Worm (Caenorhabditis elegans) whole organism, mixed stage, embryonic: ENCODE measurements around the gene Y54G2A.7.

Experiments
- bed-3 ChIP-seq: fragments of 200-800 bp; sonication (Bioruptor generic); optimal IDR thresholded peaks from 3 replicates; lab custom pipeline; 2018; ENCODE audit warnings: mild to moderate bottlenecking, missing genetic modification characterization, moderate library complexity, missing compliant biosample characterization
- blmp-1 ChIP-seq: fragments of 150-350 bp; optimal IDR thresholded peaks from 2 replicates; lab custom pipeline; 2014; ENCODE audit warnings: missing biosample characterization, missing genetic modification characterization
- ceh-43 ChIP-seq: fragments of 200-800 bp; sonication (Bioruptor generic); optimal IDR thresholded peaks from 2 replicates; lab custom pipeline; 2018; ENCODE audit warnings: mild to moderate bottlenecking, missing genetic modification characterization, moderate library complexity, missing compliant biosample characterization
- ceh-83 ChIP-seq: fragments of 200-800 bp; sonication (Bioruptor generic); optimal IDR thresholded peaks from 2 replicates; lab custom pipeline; 2018; ENCODE audit warnings: mild to moderate bottlenecking, missing genetic modification characterization, missing compliant biosample characterization
- ces-1 ChIP-seq: fragments of 150-350 bp; optimal IDR thresholded peaks from 2 replicates; lab custom pipeline; 2014; ENCODE audit warnings: missing biosample characterization, missing genetic modification reagents, missing genetic modification characterization
- cnd-1 ChIP-seq: fragments of 200-800 bp; sonication (Bioruptor generic); optimal IDR thresholded peaks from 2 replicates; lab custom pipeline; 2018; ENCODE audit warnings: mild to moderate bottlenecking, missing genetic modification characterization, missing compliant biosample characterization
- elt-3 ChIP-seq: fragments of 150-350 bp; optimal IDR thresholded peaks from 2 replicates; lab custom pipeline; 2014; ENCODE audit warnings: missing biosample characterization, missing genetic modification characterization
- ham-2 ChIP-seq: fragments of 200-800 bp; sonication (Bioruptor generic); optimal IDR thresholded peaks from 2 replicates; lab custom pipeline; 2018; ENCODE audit warnings: mild to moderate bottlenecking, missing genetic modification characterization, missing compliant biosample characterization
- lsy-2 ChIP-seq: fragments of 150-350 bp; optimal IDR thresholded peaks from 2 replicates; lab custom pipeline; 2014; ENCODE audit warnings: missing biosample characterization, missing genetic modification characterization
- mep-1 ChIP-seq: fragments of 150-350 bp; optimal IDR thresholded peaks from 2 replicates; lab custom pipeline; 2017; ENCODE audit warnings: missing biosample characterization, missing genetic modification reagents, missing genetic modification characterization, inconsistent platforms
- nhr-12 ChIP-seq: fragments of 150-350 bp; optimal IDR thresholded peaks from 2 replicates; lab custom pipeline; 2014; ENCODE audit warnings: missing biosample characterization, missing genetic modification characterization
- nhr-2 ChIP-seq: fragments of 150-350 bp; optimal IDR thresholded peaks from 2 replicates; lab custom pipeline; 2014; ENCODE audit warnings: missing biosample characterization, missing genetic modification characterization
- nhr-237 ChIP-seq: fragments of 150-350 bp; optimal IDR thresholded peaks from 2 replicates; lab custom pipeline; 2014; ENCODE audit warnings: missing biosample characterization, missing genetic modification characterization
- nhr-28 ChIP-seq: fragments of 150-350 bp; optimal IDR thresholded peaks from 2 replicates; lab custom pipeline; 2014; ENCODE audit warnings: missing biosample characterization, missing genetic modification characterization
- pha-4 ChIP-seq: fragments of 150-350 bp; optimal IDR thresholded peaks from 2 replicates; lab custom pipeline; 2018; ENCODE audit warnings: missing biosample characterization, missing genetic modification reagents, missing genetic modification characterization
- sptf-1 ChIP-seq: sonication (generic microtip); optimal IDR thresholded peaks from 2 replicates; lab custom pipeline; 2017; ENCODE audit warnings: mild to moderate bottlenecking, missing genetic modification characterization, moderate library complexity, missing compliant biosample characterization

Gene Y54G2A.7

DNA sequence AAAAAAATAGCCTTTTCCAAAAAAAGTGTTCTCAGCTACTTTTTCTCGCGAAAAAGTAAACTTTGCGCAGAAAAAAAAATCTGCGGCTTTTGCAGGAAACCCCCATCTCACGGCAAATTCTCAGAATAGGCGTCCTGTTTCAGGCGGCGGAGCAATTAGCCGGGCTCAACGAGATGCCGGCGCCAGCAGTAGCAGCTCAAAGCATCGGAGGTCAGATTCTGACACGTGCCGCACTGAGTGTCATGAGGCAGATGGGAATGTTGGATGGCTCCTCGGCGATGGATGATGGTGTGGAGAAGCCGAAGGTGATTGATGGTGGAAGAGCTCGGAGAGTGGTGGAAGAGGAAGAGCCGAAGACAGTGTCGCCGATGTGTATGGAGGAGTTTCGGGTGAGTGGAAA is 48.8 kb downstream of the Y54G2A.7 start:
- TF ChIP-seq nhr-28 (tag; lab: Kevin White, UChicago) (no peak), ceh-83 (GFP tag; lab: Kevin White, UChicago) (no peak), blmp-1 (tag; lab: Kevin White, UChicago) (no peak), ces-1 (GFP tag; lab: Kevin White, UChicago) (no peak), nhr-237 (no peak), sptf-1 (tag; lab: Kevin White, UChicago) (no peak)

DNA sequence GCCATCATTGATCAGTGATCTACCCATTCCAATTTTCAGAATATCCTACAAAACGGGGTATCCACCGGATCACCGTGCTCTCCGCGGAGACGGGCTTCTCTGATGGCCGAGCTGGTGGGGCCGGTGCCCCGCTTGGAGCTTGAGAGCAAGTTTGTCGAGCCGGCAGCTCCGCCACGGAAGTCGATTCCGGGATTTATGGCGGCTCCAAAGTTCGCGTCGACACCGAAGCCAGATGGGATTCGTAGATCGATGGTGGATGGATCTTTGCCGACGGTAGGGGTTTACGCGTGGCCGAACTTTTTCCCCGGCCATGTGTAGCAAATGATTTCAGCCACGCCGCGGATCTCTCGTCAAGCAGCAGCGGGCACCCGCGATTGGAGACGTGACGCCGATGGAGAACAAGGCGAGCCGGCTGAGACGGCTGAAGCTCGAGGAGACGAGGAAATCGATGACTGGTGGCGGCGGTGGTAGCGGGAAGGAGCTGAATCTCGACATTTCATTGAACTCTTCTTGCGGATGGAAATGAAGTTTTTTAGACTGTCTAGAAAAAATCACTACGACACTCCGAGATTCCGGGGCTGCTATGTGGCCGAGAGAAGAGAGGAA is 50.2 kb downstream of the Y54G2A.7 start:
- no peak for TF ChIP-seq ceh-83 (GFP tag; lab: Kevin White, UChicago)
- TF ChIP-seq mep-1 (tag; lab: Kevin White, UChicago), result no peak
- TF ChIP-seq lsy-2 (tag; lab: Kevin White, UChicago), result no peak
- no peak for TF ChIP-seq nhr-28 (tag; lab: Kevin White, UChicago)
- no peak for TF ChIP-seq elt-3
- no peak for TF ChIP-seq cnd-1 (tag; lab: Kevin White, UChicago)
- TF ChIP-seq nhr-2, result no peak
- no peak for TF ChIP-seq blmp-1 (tag; lab: Kevin White, UChicago)
- no peak for TF ChIP-seq sptf-1 (tag; lab: Kevin White, UChicago)
- no peak for TF ChIP-seq bed-3 (GFP tag; lab: Kevin White, UChicago)
- no peak for TF ChIP-seq pha-4 (tag; lab: Kevin White, UChicago)
- no peak for TF ChIP-seq ham-2 (GFP tag; lab: Kevin White, UChicago)
- TF ChIP-seq nhr-12 (tag; lab: Kevin White, UChicago), result no peak
- TF ChIP-seq ceh-43, result no peak
- TF ChIP-seq ces-1 (GFP tag; lab: Kevin White, UChicago), result no peak
- TF ChIP-seq, all 35 proteins: peak for 0
